Worm (Caenorhabditis elegans): Measurements from ENCODE around the gene lon-8.
"Not testable (repeated sequence)": the region's sequence is repeated elsewhere in the genome, so short reads cannot be mapped to it uniquely, and the experiment has no call there.

lon-8 gene

DNA sequence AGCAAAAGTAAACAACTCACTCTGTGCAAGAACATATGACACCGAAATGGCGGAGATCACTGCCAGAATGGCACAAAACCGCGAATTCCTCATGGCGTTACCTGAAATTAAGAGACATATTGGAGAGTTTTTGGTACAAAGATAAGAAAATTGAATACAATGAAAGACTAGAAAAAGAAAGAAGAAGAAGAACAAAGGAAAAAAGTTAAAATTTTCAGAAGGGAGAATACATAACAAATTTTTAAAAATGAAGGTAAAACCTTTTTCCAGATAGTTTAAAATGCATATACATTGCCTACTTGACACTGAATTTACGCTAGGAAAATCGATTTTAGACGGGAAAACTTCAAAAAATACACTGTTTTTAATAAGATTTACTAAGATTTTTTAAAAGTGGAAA lies at the start of gene lon-8:
TSS of gene lon-8 (minus strand) at position 101 of the 400 bp plus-strand sequence.
- TF ChIP-seq W03F9.2 (tag; optimal IDR thresholded peaks at IDR 0.05) (no peak), dao-5 (tag; optimal IDR thresholded peaks at IDR 0.05) (no peak), him-1 (tag; optimal IDR thresholded peaks at IDR 0.05) (no peak)

DNA sequence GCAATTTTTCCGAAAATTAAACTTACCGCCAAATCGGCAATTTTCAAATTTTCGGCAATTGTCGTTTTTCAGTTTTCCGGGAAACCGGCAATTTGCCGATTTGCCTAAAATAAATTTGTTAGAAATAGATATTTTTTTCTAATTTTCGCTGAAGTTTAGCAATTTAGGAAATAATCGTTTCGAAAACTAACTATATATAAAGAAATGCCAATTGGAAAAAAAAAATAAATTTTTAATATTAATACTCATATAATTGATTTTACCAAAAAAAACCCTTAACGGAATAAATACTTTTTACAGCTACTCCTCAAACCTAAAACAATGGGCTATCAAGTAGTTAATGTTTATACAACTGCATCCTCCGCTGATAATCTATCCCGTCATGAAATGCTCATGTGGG lies 42.1 kb upstream of the lon-8 start, which contains the start of gene ebp-1:
TSS of gene ebp-1 (plus strand) at position 301 of the 400 bp plus-strand sequence.
- no peak for TF ChIP-seq dao-5 (tag; optimal IDR thresholded peaks at IDR 0.05)
- TF ChIP-seq him-1 (tag; optimal IDR thresholded peaks at IDR 0.05): no peak
- no peak for TF ChIP-seq W03F9.2 (tag; optimal IDR thresholded peaks at IDR 0.05)

DNA sequence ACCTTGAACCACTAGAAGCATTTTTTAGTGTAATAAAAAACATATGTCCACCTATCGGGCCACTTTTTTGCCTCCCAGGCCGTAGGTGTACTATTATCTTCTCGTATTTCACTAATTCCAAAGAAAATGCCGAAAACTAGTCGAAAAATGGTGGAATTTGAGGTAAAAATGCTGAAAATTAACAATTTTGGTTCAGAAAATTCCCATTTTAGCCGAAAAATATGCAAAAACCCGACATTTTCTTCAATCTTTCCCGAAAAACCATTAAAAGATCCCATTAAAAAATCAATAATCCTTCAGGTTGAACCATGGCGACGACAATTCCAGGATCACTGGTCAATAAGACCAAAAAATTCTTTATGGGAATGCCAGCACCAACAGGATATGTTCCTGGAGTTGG lies 21.0 kb upstream of the lon-8 start, which contains the start of gene prp-6:
TSS of gene prp-6 (plus strand) at position 301 of the 400 bp plus-strand sequence.
- no peak for TF ChIP-seq W03F9.2 (tag; optimal IDR thresholded peaks at IDR 0.05)
- TF ChIP-seq him-1 (tag; optimal IDR thresholded peaks at IDR 0.05): no peak
- TF ChIP-seq dao-5 (tag; optimal IDR thresholded peaks at IDR 0.05): no peak

DNA sequence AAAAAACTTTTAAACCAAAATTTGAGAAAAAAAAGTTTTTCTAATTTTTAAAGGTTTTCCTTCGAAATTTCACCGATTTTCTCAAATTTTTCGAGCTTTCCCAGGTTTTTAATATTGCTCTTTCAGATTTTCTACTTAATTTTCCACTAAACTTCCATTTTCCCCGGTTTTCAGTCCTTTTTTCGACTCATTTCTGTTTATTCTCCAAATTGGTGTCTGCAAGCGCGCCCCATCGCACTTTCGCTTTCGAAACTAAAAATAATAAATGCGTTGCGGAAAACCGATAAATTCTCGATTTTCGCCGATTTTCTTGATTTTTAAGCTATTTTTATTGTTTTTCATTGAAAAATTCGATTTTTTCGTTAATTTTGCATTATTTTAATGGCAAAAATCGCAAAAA lies 20.3 kb upstream of the lon-8 start:
- no peak for TF ChIP-seq W03F9.2 (tag; optimal IDR thresholded peaks at IDR 0.05)

DNA sequence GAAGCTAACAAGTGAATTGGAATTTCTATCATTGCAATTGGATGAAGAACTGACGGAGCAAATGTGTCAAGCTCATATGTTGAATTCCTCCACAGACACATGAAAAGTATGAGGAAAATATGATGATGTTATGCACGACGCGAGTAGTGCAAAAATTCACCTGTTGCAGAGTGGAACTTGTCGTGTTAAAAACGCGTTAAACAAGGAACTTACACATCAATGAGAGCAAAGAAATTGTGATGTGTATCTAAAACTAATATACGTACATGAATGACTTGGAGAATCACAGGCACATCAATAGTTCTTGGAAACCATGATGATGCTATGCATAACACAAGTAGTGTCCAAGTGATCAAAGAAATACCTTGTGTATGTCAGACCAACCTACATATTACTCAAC lies 16.1 kb upstream of the lon-8 start, which contains the start of gene srh-134:
TSS of gene srh-134 (minus strand) at position 101 of the 400 bp plus-strand sequence.
- TF ChIP-seq him-1 (tag; optimal IDR thresholded peaks at IDR 0.05): no peak
- TF ChIP-seq W03F9.2 (tag; optimal IDR thresholded peaks at IDR 0.05): no peak
- TF ChIP-seq dao-5 (tag; optimal IDR thresholded peaks at IDR 0.05): no peak

DNA sequence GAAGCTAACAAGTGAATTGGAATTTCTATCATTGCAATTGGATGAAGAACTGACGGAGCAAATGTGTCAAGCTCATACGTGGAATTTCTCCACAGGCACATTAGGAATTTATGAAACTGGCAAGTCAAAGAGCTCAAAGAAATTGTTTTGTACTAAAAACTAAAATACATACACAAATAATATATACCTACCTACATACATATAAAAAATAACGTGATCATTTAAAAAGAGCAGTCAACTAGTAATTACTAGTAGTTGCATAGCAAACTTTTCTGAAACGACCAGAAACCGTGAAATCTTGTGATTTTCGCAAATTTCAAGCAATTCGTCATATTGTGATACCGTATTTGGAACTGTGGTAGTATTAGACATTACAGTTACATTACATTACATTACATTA lies 12.9 kb upstream of the lon-8 start, which contains the start of gene srh-133:
TSS of gene srh-133 (minus strand) at position 101 of the 400 bp plus-strand sequence.
- TF ChIP-seq dao-5 (tag; optimal IDR thresholded peaks at IDR 0.05): no peak
- no peak for TF ChIP-seq him-1 (tag; optimal IDR thresholded peaks at IDR 0.05)

DNA sequence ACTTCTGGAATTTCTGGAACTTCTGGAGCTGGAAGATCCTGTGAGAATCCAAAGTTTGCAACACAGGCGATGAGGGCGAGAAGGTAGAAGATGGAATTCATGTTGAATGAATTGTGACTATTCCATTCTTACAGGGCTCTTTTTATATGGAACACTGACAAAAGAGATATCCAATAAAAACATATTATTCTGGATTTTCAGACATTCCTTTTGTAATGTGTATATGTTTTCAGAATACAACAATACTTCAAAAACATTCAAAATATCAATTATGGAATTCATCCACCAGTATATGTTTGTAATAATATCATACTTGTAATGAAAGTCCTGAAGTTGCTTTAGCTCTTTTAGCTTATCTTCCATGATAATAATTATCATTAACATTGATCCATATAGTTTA lies 9.6 kb upstream of the lon-8 start, which contains the start of gene Y59A8B.26:
TSS of gene Y59A8B.26 (minus strand) at position 101 of the 400 bp plus-strand sequence.
- not testable (repeated sequence) for TF ChIP-seq W03F9.2, him-1, dao-5 (tag; optimal IDR thresholded peaks at IDR 0.05)

DNA sequence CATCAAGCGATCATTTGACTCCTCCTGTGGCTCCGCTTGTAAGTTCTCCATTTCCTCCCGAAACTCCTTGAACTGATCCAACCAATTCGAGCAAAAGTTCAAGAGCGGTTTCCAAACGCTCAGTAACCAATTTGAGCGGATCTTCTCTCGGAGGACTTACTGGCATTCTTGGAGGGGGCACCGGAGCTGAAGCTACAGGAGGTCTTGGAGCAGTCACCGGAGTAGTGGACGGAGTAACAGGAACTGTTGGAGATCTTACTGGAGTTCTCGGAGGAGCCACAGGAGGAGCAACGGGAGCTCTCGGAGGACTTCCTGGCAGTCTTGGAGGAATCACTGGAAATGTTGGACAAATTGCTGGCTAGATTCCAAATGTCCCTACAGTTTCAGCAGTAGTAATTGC lies 7.5 kb upstream of the lon-8 start:
- TF ChIP-seq dao-5 (tag; optimal IDR thresholded peaks at IDR 0.05) (no peak), him-1 (tag; optimal IDR thresholded peaks at IDR 0.05) (no peak), W03F9.2 (tag; optimal IDR thresholded peaks at IDR 0.05) (no peak)

DNA sequence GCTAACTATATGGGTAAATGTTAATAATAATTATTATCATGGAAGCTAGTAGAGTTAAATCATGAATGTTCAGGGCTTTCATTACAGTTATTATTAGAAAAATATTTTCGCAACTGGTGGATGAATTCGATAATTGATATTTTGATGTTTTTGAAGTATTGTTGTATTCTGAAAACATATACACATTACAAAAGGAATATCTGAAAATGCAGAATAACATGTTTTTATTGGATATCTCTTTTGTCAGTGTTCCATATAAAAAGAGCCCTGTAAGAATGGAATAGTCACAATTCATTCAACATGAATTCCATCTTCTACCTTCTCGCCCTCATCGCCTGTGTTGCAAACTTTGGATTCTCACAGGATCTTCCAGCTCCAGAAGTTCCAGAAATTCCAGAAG lies 5.8 kb upstream of the lon-8 start, which contains the start of gene Y59A8B.19:
TSS of gene Y59A8B.19 (plus strand) at position 301 of the 400 bp plus-strand sequence.
- not testable (repeated sequence) for TF ChIP-seq W03F9.2, dao-5, him-1 (tag; optimal IDR thresholded peaks at IDR 0.05)

DNA sequence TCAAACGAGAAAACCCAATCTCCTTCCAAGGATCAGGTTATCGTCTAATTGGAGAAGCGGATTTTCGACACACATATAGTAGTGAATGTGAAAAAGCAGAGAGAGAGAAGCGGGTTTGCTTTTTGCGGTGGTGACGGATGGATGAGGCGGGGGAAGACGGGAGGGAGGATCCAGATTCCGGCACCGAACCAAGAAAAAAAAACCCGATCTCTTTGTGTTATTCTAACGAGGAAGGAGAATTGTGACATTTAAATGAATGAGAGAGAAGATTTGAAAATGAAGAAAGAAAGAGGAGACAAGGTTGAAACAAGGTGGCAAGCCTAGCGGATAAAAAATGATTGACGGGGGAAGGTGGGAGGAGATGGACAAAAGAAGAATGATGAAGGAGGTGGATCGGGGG lies 2.7 kb upstream of the lon-8 start:
- no peak for TF ChIP-seq W03F9.2 (tag; optimal IDR thresholded peaks at IDR 0.05)
- no peak for TF ChIP-seq him-1 (tag; optimal IDR thresholded peaks at IDR 0.05)
- TF ChIP-seq dao-5 (tag; optimal IDR thresholded peaks at IDR 0.05): no peak

DNA sequence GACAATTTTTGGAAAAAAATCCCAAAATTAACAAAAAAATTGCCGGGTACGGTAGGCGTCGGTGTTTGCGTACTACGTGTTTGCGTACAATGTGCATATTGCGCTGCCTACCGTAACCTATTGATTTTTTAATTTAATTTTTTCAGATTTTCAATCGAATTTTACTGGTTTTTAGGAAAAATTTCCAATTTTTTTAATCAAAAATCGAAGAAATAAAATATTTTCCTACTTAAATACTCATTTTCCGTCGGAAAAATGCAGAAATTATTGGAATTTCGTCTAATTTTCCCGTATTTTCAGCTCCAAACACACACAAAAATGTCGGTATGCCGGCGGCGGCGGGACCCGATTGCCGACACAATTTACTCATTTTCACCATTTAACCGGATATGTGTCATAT lies 15.2 kb downstream of the lon-8 start, which contains the start of gene Y59A8B.21:
TSS of gene Y59A8B.21 (plus strand) at position 301 of the 400 bp plus-strand sequence.
- TF ChIP-seq him-1 (tag; optimal IDR thresholded peaks at IDR 0.05): no peak
- TF ChIP-seq W03F9.2 (tag; optimal IDR thresholded peaks at IDR 0.05): no peak
- TF ChIP-seq dao-5 (tag; optimal IDR thresholded peaks at IDR 0.05): no peak

DNA sequence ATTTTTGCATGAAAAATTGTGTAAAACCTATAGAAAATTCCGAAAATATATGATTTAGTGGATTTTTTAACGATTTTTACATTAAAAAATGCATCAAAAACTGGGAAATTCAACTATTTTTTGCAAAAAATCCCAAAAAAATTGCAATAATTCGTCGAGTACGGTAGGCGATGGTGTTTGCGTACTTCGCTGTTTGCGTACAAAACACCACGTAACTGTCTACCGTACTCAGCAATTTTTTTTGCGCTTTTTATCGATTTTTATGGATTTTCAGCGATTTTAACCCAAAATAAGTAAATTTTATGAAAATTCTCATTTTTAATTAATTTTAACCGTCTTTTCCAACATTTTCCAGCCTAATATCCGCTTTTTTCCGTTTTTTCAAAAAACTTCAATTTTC lies 18.2 kb downstream of the lon-8 start:
- TF ChIP-seq dao-5 (tag; optimal IDR thresholded peaks at IDR 0.05): no peak
- TF ChIP-seq W03F9.2 (tag; optimal IDR thresholded peaks at IDR 0.05): no peak
- no peak for TF ChIP-seq him-1 (tag; optimal IDR thresholded peaks at IDR 0.05)

DNA sequence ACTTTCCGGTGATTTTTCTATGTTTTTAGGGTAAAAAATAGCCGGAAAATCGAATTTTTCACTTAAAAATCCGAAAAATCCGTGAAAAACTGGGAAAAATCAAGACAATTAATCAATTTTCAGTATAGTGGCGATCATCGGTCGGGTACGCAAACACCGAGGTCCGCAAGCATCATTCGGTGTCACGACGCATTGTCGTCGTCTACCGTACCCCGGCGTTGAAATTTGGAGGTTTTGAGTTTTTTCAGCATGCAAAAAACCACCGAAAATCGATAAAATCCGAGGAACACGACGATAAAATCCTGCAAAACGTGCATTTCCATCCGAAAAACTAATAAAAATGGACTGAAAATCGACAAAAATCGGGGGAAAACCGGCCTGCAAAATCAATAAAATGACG lies 19.4 kb downstream of the lon-8 start:
- TF ChIP-seq him-1 (tag; optimal IDR thresholded peaks at IDR 0.05) (no peak), dao-5 (tag; optimal IDR thresholded peaks at IDR 0.05) (no peak), W03F9.2 (tag; optimal IDR thresholded peaks at IDR 0.05) (no peak)

DNA sequence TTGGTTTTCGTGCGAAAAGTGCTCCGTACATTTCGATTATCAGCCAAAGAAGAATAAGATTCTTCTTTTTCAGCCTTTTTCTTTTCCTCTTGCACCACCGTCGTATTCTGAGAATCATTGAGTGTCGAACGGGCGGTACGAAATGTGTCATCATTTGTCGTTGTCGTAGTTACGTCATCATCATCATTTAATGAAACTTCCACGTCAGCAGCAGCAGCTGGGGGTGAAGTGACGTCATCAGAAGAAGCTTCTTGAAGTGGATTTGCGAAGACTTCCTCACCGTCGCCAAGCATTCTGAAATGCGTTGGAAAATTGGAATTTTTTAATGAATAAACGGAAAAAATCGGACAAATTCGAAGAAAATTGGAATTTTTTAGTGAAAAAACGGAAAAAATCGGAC lies 21.4 kb downstream of the lon-8 start, which contains the start of gene snx-6:
TSS of gene snx-6 (minus strand) at position 294 of the 400 bp plus-strand sequence.
- TF ChIP-seq W03F9.2 (tag; optimal IDR thresholded peaks at IDR 0.05) (no peak), him-1 (tag; optimal IDR thresholded peaks at IDR 0.05) (no peak), dao-5 (tag; optimal IDR thresholded peaks at IDR 0.05) (no peak)

DNA sequence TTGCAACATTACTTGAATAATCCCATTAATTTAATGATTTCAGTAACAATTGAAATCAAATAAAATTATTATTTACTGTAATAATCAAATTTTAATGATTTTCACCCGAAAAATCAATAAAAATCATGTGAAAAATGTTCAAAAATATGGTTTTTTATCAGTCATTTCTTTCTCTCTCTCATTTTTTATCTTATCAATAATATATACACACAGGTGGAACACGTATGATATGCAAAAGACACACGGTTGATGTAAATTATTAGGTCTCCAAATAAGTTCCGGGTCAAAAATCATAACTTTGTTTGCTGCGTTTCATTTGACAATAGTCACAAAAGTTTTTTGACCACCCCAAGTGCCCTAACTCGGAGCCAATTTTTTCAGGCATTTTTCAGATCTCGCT lies 23.0 kb downstream of the lon-8 start:
- no peak for TF ChIP-seq dao-5 (tag; optimal IDR thresholded peaks at IDR 0.05)
- no peak for TF ChIP-seq W03F9.2 (tag; optimal IDR thresholded peaks at IDR 0.05)
- no peak for TF ChIP-seq him-1 (tag; optimal IDR thresholded peaks at IDR 0.05)
